Worm (Caenorhabditis elegans) whole organism, L4/young adult: ENCODE results near the gene cdk-11.2.

ENCODE experiments used
- W03F9.2 ChIP-seq: fragments of 150-350 bp; optimal IDR thresholded peaks from 2 replicates; lab custom pipeline; 2014; ENCODE audit warnings: missing biosample characterization, missing genetic modification characterization
- dao-5 ChIP-seq: sonication (generic microtip); optimal IDR thresholded peaks from 2 replicates; lab custom pipeline; 2016; ENCODE audit warnings: missing genotype, missing genetic modification characterization, moderate library complexity, missing compliant biosample characterization
- him-1 ChIP-seq: sonication (generic microtip); optimal IDR thresholded peaks from 2 replicates; lab custom pipeline; 2016; ENCODE audit warnings: missing genotype, missing genetic modification reagents, missing genetic modification characterization, missing compliant biosample characterization

DNA sequence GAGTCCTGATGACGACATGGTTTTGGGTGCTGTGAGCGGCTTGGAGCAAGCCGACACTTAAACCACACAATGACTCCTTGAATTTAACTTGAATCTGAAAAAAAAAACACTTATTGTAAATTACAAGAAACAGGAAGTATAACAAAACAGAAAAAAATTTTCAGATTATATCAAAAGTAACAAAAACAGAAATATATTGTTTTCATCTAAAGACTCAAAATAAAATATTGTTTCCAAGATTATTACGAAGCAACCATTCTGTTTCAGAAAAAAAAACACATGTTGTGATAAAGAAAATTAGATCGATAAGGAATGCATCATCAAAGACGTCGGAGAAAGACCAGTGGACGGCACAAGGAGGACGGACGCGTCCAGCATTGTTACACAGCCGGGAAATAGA is 9.0 kb upstream of the cdk-11.2 start, which contains the start of gene mig-15:
- TF ChIP-seq him-1 (tag; lab: Kevin White, UChicago), result no peak
- TF ChIP-seq dao-5 (tag; lab: Kevin White, UChicago), result no peak
- TF ChIP-seq W03F9.2 (tag; lab: Kevin White, UChicago), result no peak
